Worm (Caenorhabditis elegans) whole organism, mixed stage, embryonic: Measurements from ENCODE around the gene C26D10.6.

Source experiments
- bed-3 ChIP-seq: fragments of 200-800 bp; sonication (Bioruptor generic); optimal IDR thresholded peaks from 3 replicates; lab custom pipeline; 2018; ENCODE audit warnings: mild to moderate bottlenecking, missing genetic modification characterization, moderate library complexity, missing compliant biosample characterization
- blmp-1 ChIP-seq: fragments of 150-350 bp; optimal IDR thresholded peaks from 2 replicates; lab custom pipeline; 2014; ENCODE audit warnings: missing biosample characterization, missing genetic modification characterization
- ceh-39 ChIP-seq: fragments of 150-350 bp; optimal IDR thresholded peaks from 2 replicates; lab custom pipeline; 2014; ENCODE audit warnings: missing biosample characterization, missing genetic modification characterization
- ceh-43 ChIP-seq: fragments of 200-800 bp; sonication (Bioruptor generic); optimal IDR thresholded peaks from 2 replicates; lab custom pipeline; 2018; ENCODE audit warnings: mild to moderate bottlenecking, missing genetic modification characterization, moderate library complexity, missing compliant biosample characterization
- ceh-83 ChIP-seq: fragments of 200-800 bp; sonication (Bioruptor generic); optimal IDR thresholded peaks from 2 replicates; lab custom pipeline; 2018; ENCODE audit warnings: mild to moderate bottlenecking, missing genetic modification characterization, missing compliant biosample characterization
- ces-1 ChIP-seq: fragments of 150-350 bp; optimal IDR thresholded peaks from 2 replicates; lab custom pipeline; 2014; ENCODE audit warnings: missing biosample characterization, missing genetic modification reagents, missing genetic modification characterization
- cnd-1 ChIP-seq: fragments of 200-800 bp; sonication (Bioruptor generic); optimal IDR thresholded peaks from 2 replicates; lab custom pipeline; 2018; ENCODE audit warnings: mild to moderate bottlenecking, missing genetic modification characterization, missing compliant biosample characterization
- drap-1 ChIP-seq: fragments of 200-800 bp; sonication (Bioruptor generic); optimal IDR thresholded peaks from 3 replicates; lab custom pipeline; 2018; ENCODE audit warnings: mild to moderate bottlenecking, missing genetic modification characterization, missing compliant biosample characterization
- elt-1 ChIP-seq: sonication (generic microtip); optimal IDR thresholded peaks from 2 replicates; lab custom pipeline; 2017; ENCODE audit warnings: missing genetic modification characterization, mild to moderate bottlenecking, missing compliant biosample characterization, antibody characterized with exemption, moderate library complexity, borderline replicate concordance; ENCODE audit not compliant: insufficient read depth
- elt-3 ChIP-seq: fragments of 150-350 bp; optimal IDR thresholded peaks from 2 replicates; lab custom pipeline; 2014; ENCODE audit warnings: missing biosample characterization, missing genetic modification characterization
- flh-1 ChIP-seq: fragments of 200-800 bp; sonication (Bioruptor generic); optimal IDR thresholded peaks from 2 replicates; lab custom pipeline; 2018; ENCODE audit warnings: mild to moderate bottlenecking, missing genetic modification characterization, moderate library complexity, missing compliant biosample characterization
- ham-2 ChIP-seq: fragments of 200-800 bp; sonication (Bioruptor generic); optimal IDR thresholded peaks from 2 replicates; lab custom pipeline; 2018; ENCODE audit warnings: mild to moderate bottlenecking, missing genetic modification characterization, missing compliant biosample characterization
- hlh-1 ChIP-seq: fragments of 150-350 bp; optimal IDR thresholded peaks from 2 replicates; lab custom pipeline; 2014; ENCODE audit warnings: missing biosample characterization, missing genetic modification reagents, missing genetic modification characterization
- lin-13 ChIP-seq: fragments of 150-350 bp; optimal IDR thresholded peaks from 2 replicates; lab custom pipeline; 2014; ENCODE audit warnings: missing biosample characterization, missing genetic modification characterization
- lin-32 ChIP-seq: fragments of 200-800 bp; sonication (Bioruptor generic); optimal IDR thresholded peaks from 2 replicates; lab custom pipeline; 2018; ENCODE audit warnings: mild to moderate bottlenecking, missing genetic modification characterization, missing compliant biosample characterization
- lsy-2 ChIP-seq: fragments of 150-350 bp; optimal IDR thresholded peaks from 2 replicates; lab custom pipeline; 2014; ENCODE audit warnings: missing biosample characterization, missing genetic modification characterization
- mab-5 ChIP-seq: fragments of 150-350 bp; optimal IDR thresholded peaks from 2 replicates; lab custom pipeline; 2014; ENCODE audit warnings: missing biosample characterization, missing genetic modification characterization
- mls-2 ChIP-seq: sonication (generic microtip); optimal IDR thresholded peaks from 2 replicates; lab custom pipeline; 2016; ENCODE audit warnings: mild to moderate bottlenecking, missing genetic modification characterization, moderate library complexity, missing compliant biosample characterization
- nhr-2 ChIP-seq: fragments of 150-350 bp; optimal IDR thresholded peaks from 2 replicates; lab custom pipeline; 2014; ENCODE audit warnings: missing biosample characterization, missing genetic modification characterization
- nhr-237 ChIP-seq: fragments of 150-350 bp; optimal IDR thresholded peaks from 2 replicates; lab custom pipeline; 2014; ENCODE audit warnings: missing biosample characterization, missing genetic modification characterization
- nhr-28 ChIP-seq: fragments of 150-350 bp; optimal IDR thresholded peaks from 2 replicates; lab custom pipeline; 2014; ENCODE audit warnings: missing biosample characterization, missing genetic modification characterization
- nhr-76 ChIP-seq: sonication (generic microtip); optimal IDR thresholded peaks from 2 replicates; lab custom pipeline; 2017; ENCODE audit warnings: missing biosample characterization, missing genetic modification characterization
- pha-4 ChIP-seq: fragments of 150-350 bp; optimal IDR thresholded peaks from 2 replicates; lab custom pipeline; 2018; ENCODE audit warnings: missing biosample characterization, missing genetic modification reagents, missing genetic modification characterization
- sem-2 ChIP-seq: fragments of 200-800 bp; sonication (Bioruptor generic); optimal IDR thresholded peaks from 2 replicates; lab custom pipeline; 2018; ENCODE audit warnings: mild to moderate bottlenecking, missing genetic modification characterization, missing compliant biosample characterization
- snpc-4 ChIP-seq: fragments of 150-350 bp; optimal IDR thresholded peaks from 2 replicates; lab custom pipeline; 2014; ENCODE audit warnings: missing biosample characterization, missing genetic modification characterization
- sptf-1 ChIP-seq: sonication (generic microtip); optimal IDR thresholded peaks from 2 replicates; lab custom pipeline; 2017; ENCODE audit warnings: mild to moderate bottlenecking, missing genetic modification characterization, moderate library complexity, missing compliant biosample characterization
- tbx-8 ChIP-seq: fragments of 200-800 bp; sonication (Bioruptor generic); optimal IDR thresholded peaks from 2 replicates; lab custom pipeline; 2018; ENCODE audit warnings: mild to moderate bottlenecking, missing genetic modification characterization, moderate library complexity, missing compliant biosample characterization
- unc-120 ChIP-seq: sonication (generic microtip); optimal IDR thresholded peaks from 2 replicates; lab custom pipeline; 2017; ENCODE audit warnings: missing genetic modification characterization, missing compliant biosample characterization; ENCODE audit not compliant: poor library complexity, severe bottlenecking
- unc-39 ChIP-seq: fragments of 150-350 bp; optimal IDR thresholded peaks from 2 replicates; lab custom pipeline; 2014; ENCODE audit warnings: missing biosample characterization, missing genetic modification characterization
- unc-62 ChIP-seq: fragments of 150-350 bp; optimal IDR thresholded peaks from 2 replicates; lab custom pipeline; 2014; ENCODE audit warnings: missing biosample characterization, missing genetic modification reagents, missing genetic modification characterization
- zip-8 ChIP-seq: fragments of 150-350 bp; optimal IDR thresholded peaks from 2 replicates; lab custom pipeline; 2014; ENCODE audit warnings: missing biosample characterization, missing genetic modification characterization
- ztf-11 ChIP-seq: fragments of 150-350 bp; optimal IDR thresholded peaks from 2 replicates; lab custom pipeline; 2014; ENCODE audit warnings: missing biosample characterization, missing genetic modification characterization

The C26D10.6 gene

ce11 chrII:8388001-8388513 is 33.6 kb upstream of the C26D10.6 start, which contains the start of gene drd-1:
TSS of gene drd-1 (plus strand) at chrII:8388051.
- TF ChIP-seq mls-2 (no peak), ham-2 (GFP tag; lab: Kevin White, UChicago) (no peak), unc-62 (GFP tag; lab: Kevin White, UChicago) (no peak), nhr-2 (tag; lab: Kevin White, UChicago) (no peak), ceh-83 (GFP tag; lab: Kevin White, UChicago) (no peak), ces-1 (GFP tag; lab: Kevin White, UChicago) (no peak), hlh-1 (tag; lab: Kevin White, UChicago) (no peak), lin-32 (GFP tag; lab: Kevin White, UChicago) (no peak), zip-8 (no peak), unc-120 (no peak)

DNA sequence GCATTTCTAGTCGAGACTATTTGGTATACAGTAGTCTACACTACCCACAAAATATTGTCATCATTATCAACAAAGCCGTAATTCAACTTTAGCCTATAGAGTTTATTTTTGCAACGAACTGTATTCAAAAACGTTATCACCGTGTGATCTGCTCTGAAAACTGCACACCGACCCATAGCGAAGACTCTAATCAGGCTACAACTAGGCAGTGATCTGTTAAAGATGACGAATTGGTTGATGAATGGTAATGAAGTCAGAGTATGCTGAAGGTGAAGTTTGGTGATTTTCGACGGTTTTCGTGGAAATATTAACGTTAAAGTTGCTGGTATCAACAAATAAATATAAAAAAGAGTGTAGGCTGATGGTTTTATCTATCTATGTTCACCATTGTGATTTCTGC is 32.4 kb upstream of the C26D10.6 start:
- TF ChIP-seq ztf-11 (tag; lab: Kevin White, UChicago) (no peak), unc-120 (no peak), nhr-76 (no peak), hlh-1 (tag; lab: Kevin White, UChicago) (no peak), pha-4 (no peak), nhr-237 (tag; lab: Kevin White, UChicago) (no peak), snpc-4 (no peak), tbx-8 (GFP tag; lab: Kevin White, UChicago) (no peak), blmp-1 (tag; lab: Kevin White, UChicago) (no peak), lsy-2 (no peak), lin-13 (tag; lab: Kevin White, UChicago) (no peak), ceh-39 (tag; lab: Kevin White, UChicago) (no peak), elt-3 (tag; lab: Kevin White, UChicago) (no peak), nhr-28 (no peak), ceh-43 (GFP tag; lab: Kevin White, UChicago) (no peak)

ce11 chrII:8385561-8385960 is 31.1 kb upstream of the C26D10.6 start:
- TF ChIP-seq zip-8 (no peak), nhr-2 (tag; lab: Kevin White, UChicago) (no peak), ztf-11 (tag; lab: Kevin White, UChicago) (no peak), sem-2 (no peak), lin-32 (GFP tag; lab: Kevin White, UChicago) (no peak), sptf-1 (tag; lab: Kevin White, UChicago) (no peak), elt-3 (tag; lab: Kevin White, UChicago) (no peak), blmp-1 (tag; lab: Kevin White, UChicago) (no peak), cnd-1 (tag; lab: Kevin White, UChicago) (no peak), flh-1 (no peak)

DNA sequence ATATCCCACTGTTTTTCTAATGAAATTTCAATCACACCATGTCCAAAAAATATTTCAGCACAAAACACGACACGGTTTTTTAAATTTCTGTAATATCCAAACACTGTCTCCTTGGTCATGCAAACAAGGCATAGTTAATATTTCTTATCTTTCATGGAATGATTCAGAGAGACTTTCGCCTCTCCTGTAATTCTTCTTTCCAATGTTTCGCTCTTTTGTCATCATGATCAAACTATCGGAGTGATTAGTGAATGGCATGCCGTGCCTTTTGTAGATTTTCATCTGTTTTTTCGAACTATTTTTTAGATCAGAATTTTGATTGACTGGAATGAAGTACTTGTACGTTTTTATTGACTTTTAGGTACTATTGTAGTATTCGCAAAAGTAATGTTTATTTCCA is 29.8 kb upstream of the C26D10.6 start:
- TF ChIP-seq zip-8, result no peak
- TF ChIP-seq ceh-43 (GFP tag; lab: Kevin White, UChicago), result no peak
- TF ChIP-seq mab-5, result no peak
- no peak for TF ChIP-seq sptf-1 (tag; lab: Kevin White, UChicago)
- TF ChIP-seq bed-3 (GFP tag; lab: Kevin White, UChicago), result no peak
- no peak for TF ChIP-seq unc-39 (tag; lab: Kevin White, UChicago)
- TF ChIP-seq lin-32 (GFP tag; lab: Kevin White, UChicago), result no peak
- no peak for TF ChIP-seq sem-2
- TF ChIP-seq tbx-8 (GFP tag; lab: Kevin White, UChicago), result no peak
- TF ChIP-seq ztf-11 (tag; lab: Kevin White, UChicago), result no peak
- no peak for TF ChIP-seq lin-13 (tag; lab: Kevin White, UChicago)
- no peak for TF ChIP-seq ces-1 (GFP tag; lab: Kevin White, UChicago)
- no peak for TF ChIP-seq drap-1

ce11 chrII:8382880-8383279 is 28.4 kb upstream of the C26D10.6 start:
- TF ChIP-seq mls-2 (no peak), snpc-4 (no peak), ceh-83 (GFP tag; lab: Kevin White, UChicago) (no peak), elt-1 (tag; lab: Kevin White, UChicago) (no peak), unc-120 (no peak), hlh-1 (tag; lab: Kevin White, UChicago) (no peak)
